Fruit fly (Drosophila melanogaster): Measurements from ENCODE around the gene Grip.
A peak's percentile ranks its signal among the peaks of the same experiment; 100 is the strongest.

- TF ChIP-seq lilli (GFP tag; optimal IDR thresholded peaks at IDR 0.05) = peak; percentile 83
- TF ChIP-seq fru (optimal IDR thresholded peaks at IDR 0.05) = no peak
- TF ChIP-seq CG12104 (GFP tag; optimal IDR thresholded peaks at IDR 0.05) = peak; percentile 68
- TF ChIP-seq CG13424 (tag; optimal IDR thresholded peaks at IDR 0.05) = peak; percentile 88
Observed at dm6 chrX:6000747-6001426, 34.8 kb downstream of the Grip start, which contains the start of gene CG4766.
